Fruit fly (Drosophila melanogaster): ENCODE results near the gene CG8534.

Gene CG8534

DNA sequence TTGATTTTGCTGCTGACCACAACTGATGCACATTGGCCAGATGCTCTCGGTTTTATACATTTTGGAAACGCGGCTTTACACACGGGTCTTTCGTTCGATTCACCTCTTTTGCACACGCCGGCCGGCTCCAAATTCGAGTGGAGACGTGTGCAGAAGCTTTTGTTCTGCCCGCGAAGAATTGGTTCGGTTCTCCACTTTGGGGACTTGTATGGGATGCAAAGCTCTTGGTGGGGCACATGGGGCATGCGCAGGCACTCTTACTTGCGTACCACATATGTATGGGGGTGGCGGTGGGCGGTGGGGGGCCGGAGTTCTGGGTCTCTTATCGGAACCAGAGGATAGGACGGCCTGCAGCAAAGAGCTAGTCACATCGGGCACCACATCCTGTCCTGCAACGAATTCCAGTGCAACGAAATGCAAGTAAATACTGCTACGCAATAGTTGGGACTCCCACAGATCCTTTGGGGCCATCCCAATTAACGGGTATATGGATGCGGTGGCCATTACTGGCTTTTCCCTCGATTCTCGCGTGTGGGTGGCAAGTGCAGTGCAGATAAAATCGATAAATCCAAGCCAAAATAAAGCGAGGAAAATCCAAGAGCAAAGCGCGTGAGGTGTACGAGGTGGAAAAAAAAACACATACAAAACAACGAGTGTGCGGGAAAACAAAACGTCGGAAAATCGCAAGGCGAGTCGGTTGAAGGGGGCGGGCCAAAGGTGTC lies 28.0 kb upstream of the CG8534 start, which contains the start of the genes MtnA and CG8500 (continued):
- no peak for TF ChIP-seq schlank (tag; optimal IDR thresholded peaks at IDR 0.05)
- TF ChIP-seq CG14710 (tag; optimal IDR thresholded peaks at IDR 0.05): no peak
- TF ChIP-seq Taf1 (GFP tag; IDR thresholded peaks at IDR 0.05): no peak
- TF ChIP-seq Tbp (GFP tag; optimal IDR thresholded peaks at IDR 0.05): no peak
- TF ChIP-seq seq (GFP tag; IDR thresholded peaks at IDR 0.05): peak; percentile 31; the same call in 1 of the 2 replicates
- no peak for TF ChIP-seq Awh (GFP tag; IDR thresholded peaks at IDR 0.05)
- peak; percentile 87 for TF ChIP-seq HmgZ (tag; optimal IDR thresholded peaks at IDR 0.05)
- TF ChIP-seq TFAM (GFP tag; optimal IDR thresholded peaks at IDR 0.05): no peak
- no peak for TF ChIP-seq NC2α (GFP tag; optimal IDR thresholded peaks at IDR 0.05)
- peak; percentile 75; the same call in 2 of the 3 replicates for TF ChIP-seq CG34422 (GFP tag; IDR thresholded peaks at IDR 0.05)
- TF ChIP-seq sr (GFP tag; IDR thresholded peaks at IDR 0.05): 0 out of 3 replicates have a peak, but pooled peaks have one; percentile 7
- no peak for TF ChIP-seq CG12299 (tag; optimal IDR thresholded peaks at IDR 0.05)
- peak; percentile 93 for TF ChIP-seq crol (GFP tag; IDR thresholded peaks at IDR 0.05)
- 0 out of 3 replicates have a peak, but pooled peaks have one; percentile 31 for TF ChIP-seq ken (GFP tag; IDR thresholded peaks at IDR 0.05)
- no peak for TF ChIP-seq peb (GFP tag; IDR thresholded peaks at IDR 0.05)
- no peak for TF ChIP-seq CG11398 (GFP tag; optimal IDR thresholded peaks at IDR 0.05)
- TF ChIP-seq Fer1 (GFP tag; optimal IDR thresholded peaks at IDR 0.05): peak; percentile 55
- no peak for TF ChIP-seq NC2β (GFP tag; optimal IDR thresholded peaks at IDR 0.05)
- peak; percentile 68 for TF ChIP-seq E2f2 (GFP tag; IDR thresholded peaks at IDR 0.05)
- TF ChIP-seq Lpt (GFP tag; optimal IDR thresholded peaks at IDR 0.05): no peak
- TF ChIP-seq fu2 (GFP tag; optimal IDR thresholded peaks at IDR 0.05): no peak
- TF ChIP-seq gce (GFP tag; IDR thresholded peaks at IDR 0.05): no peak
- TF ChIP-seq CG10543 (GFP tag; optimal IDR thresholded peaks at IDR 0.05): peak; percentile 37
- no peak for TF ChIP-seq yki (optimal IDR thresholded peaks at IDR 0.05)
- TF ChIP-seq H2.0 (GFP tag; IDR thresholded peaks at IDR 0.05): no peak
- TF ChIP-seq Doc3 (GFP tag; IDR thresholded peaks at IDR 0.05; ENCODE audit: partially characterized antibody): no peak
- 0 out of 2 replicates have a peak, but pooled peaks have one; percentile 12 for TF ChIP-seq Ptx1 (GFP tag; IDR thresholded peaks at IDR 0.05)
- peak; percentile 26 for TF ChIP-seq CG13894 (tag; optimal IDR thresholded peaks at IDR 0.05)
- no peak for TF ChIP-seq CG1602 (GFP tag; optimal IDR thresholded peaks at IDR 0.05)
- no peak for TF ChIP-seq tap (tag; optimal IDR thresholded peaks at IDR 0.05)
- peak; percentile 55; the same call in 1 of the 2 replicates for TF ChIP-seq MBD-R2 (GFP tag; IDR thresholded peaks at IDR 0.05)
- TF ChIP-seq CG7839 (tag; optimal IDR thresholded peaks at IDR 0.05): no peak
- TF ChIP-seq CG14014 (GFP tag; IDR thresholded peaks at IDR 0.05): no peak
- TF ChIP-seq CG34376 (GFP tag; optimal IDR thresholded peaks at IDR 0.05): peak; percentile 14
- 0 out of 2 replicates have a peak, but pooled peaks have one; percentile 16 for TF ChIP-seq stc (GFP tag; IDR thresholded peaks at IDR 0.05)
- TF ChIP-seq fd96Cb (tag; optimal IDR thresholded peaks at IDR 0.05): no peak
- no peak for TF ChIP-seq CG31224 (GFP tag; IDR thresholded peaks at IDR 0.05)
- no peak for TF ChIP-seq vnd (GFP tag; IDR thresholded peaks at IDR 0.05; ENCODE audit: partially characterized antibody)
- TF ChIP-seq onecut (GFP tag; IDR thresholded peaks at IDR 0.05): peak; percentile 87
- peak; percentile 44; the same call in 1 of the 2 replicates for TF ChIP-seq amos (GFP tag; IDR thresholded peaks at IDR 0.05; ENCODE audit: partially characterized antibody)
- no peak for TF ChIP-seq ato (GFP tag; IDR thresholded peaks at IDR 0.05; ENCODE audit: partially characterized antibody)
- peak; percentile 77 for TF ChIP-seq Ets65A (GFP tag)
- no peak for TF ChIP-seq CG12769 (tag; optimal IDR thresholded peaks at IDR 0.05)
- TF ChIP-seq nau (GFP tag; optimal IDR thresholded peaks at IDR 0.05): no peak
- TF ChIP-seq NFAT (GFP tag; IDR thresholded peaks at IDR 0.05): no peak
- TF ChIP-seq Bdp1 (GFP tag; optimal IDR thresholded peaks at IDR 0.05): no peak
- TF ChIP-seq org-1 (GFP tag; optimal IDR thresholded peaks at IDR 0.05): no peak
- TF ChIP-seq ash1 (GFP tag; optimal IDR thresholded peaks at IDR 0.05): no peak
- TF ChIP-seq jigr1 (GFP tag; IDR thresholded peaks at IDR 0.05): no peak
- TF ChIP-seq CG3847 (GFP tag; IDR thresholded peaks at IDR 0.05): 0 out of 2 replicates have a peak, but pooled peaks have one; percentile 7
- no peak for TF ChIP-seq zen (tag; optimal IDR thresholded peaks at IDR 0.05)

Measured in whole organism, embryonic.